Fruit fly (Drosophila melanogaster) whole organism, embryonic: ENCODE measurements around the gene Ptth.

ENCODE experiments used
- Antp ChIP-seq: fragments of 200-800 bp; sonication (Bioruptor generic); optimal IDR thresholded peaks from 3 replicates; lab custom pipeline; 2016; ENCODE audit warnings: missing biosample characterization, missing genetic modification characterization
- Bteb2 ChIP-seq: fragments of 200-800 bp; sonication (Bioruptor generic); optimal IDR thresholded peaks from 2 replicates; lab custom pipeline; 2016; ENCODE audit warnings: missing biosample characterization, missing genetic modification characterization
- CG10565 ChIP-seq: fragments of 200-800 bp; sonication (Bioruptor generic); optimal IDR thresholded peaks from 3 replicates; lab custom pipeline; 2016; ENCODE audit warnings: missing biosample characterization, mild to moderate bottlenecking, missing genetic modification characterization
- CG12219 ChIP-seq: fragments of 200-800 bp; sonication (Bioruptor generic); optimal IDR thresholded peaks from 3 replicates; lab custom pipeline; 2018; ENCODE audit warnings: missing biosample characterization, mild to moderate bottlenecking, missing genetic modification characterization
- CG1233 ChIP-seq: fragments of 200-800 bp; sonication (Bioruptor generic); optimal IDR thresholded peaks from 4 replicates; lab custom pipeline; 2018; ENCODE audit warnings: missing biosample characterization, mild to moderate bottlenecking, missing genetic modification characterization
- CG12942 ChIP-seq: fragments of 200-800 bp; sonication (Bioruptor generic); optimal IDR thresholded peaks from 3 replicates; lab custom pipeline; 2016; ENCODE audit warnings: missing biosample characterization, missing genetic modification characterization
- CG13296 ChIP-seq: fragments of 200-800 bp; sonication (Bioruptor generic); optimal IDR thresholded peaks from 3 replicates; lab custom pipeline; 2018; ENCODE audit warnings: missing biosample characterization, mild to moderate bottlenecking, missing genetic modification characterization
- CG15073 ChIP-seq: fragments of 200-800 bp; sonication (Bioruptor generic); optimal IDR thresholded peaks from 2 replicates; lab custom pipeline; 2016; ENCODE audit warnings: missing biosample characterization, missing genetic modification characterization
- CG16815 ChIP-seq: fragments of 200-800 bp; sonication (Bioruptor generic); optimal IDR thresholded peaks from 3 replicates; lab custom pipeline; 2017; ENCODE audit warnings: missing biosample characterization, mild to moderate bottlenecking, missing genetic modification characterization
- CG17359 ChIP-seq: fragments of 200-800 bp; sonication (Bioruptor generic); optimal IDR thresholded peaks from 3 replicates; lab custom pipeline; 2018; ENCODE audit warnings: missing biosample characterization, mild to moderate bottlenecking, missing genetic modification characterization, moderate library complexity
- CG18619 ChIP-seq: fragments of 200-800 bp; sonication (Bioruptor generic); optimal IDR thresholded peaks from 3 replicates; lab custom pipeline; 2017; ENCODE audit warnings: missing biosample characterization, mild to moderate bottlenecking, missing genetic modification characterization
- CG32532 ChIP-seq: fragments of 200-800 bp; sonication (Bioruptor generic); IDR thresholded peaks from 2 replicates; pipeline ENCODE4 v1.3.6; 2022; ENCODE audit warnings: missing biosample characterization, missing genetic modification characterization
- CG4328 ChIP-seq: fragments of 200-800 bp; sonication (Bioruptor generic); optimal IDR thresholded peaks from 3 replicates; lab custom pipeline; 2017; ENCODE audit warnings: missing biosample characterization, missing genetic modification reagents, missing genetic modification characterization
- CG4360 ChIP-seq: fragments of 200-800 bp; sonication (Bioruptor generic); IDR thresholded peaks from 2 replicates; pipeline ENCODE4 v1.3.6; 2022; ENCODE audit warnings: missing biosample characterization, missing genetic modification characterization
- CG4820 ChIP-seq: fragments of 200-800 bp; sonication (Bioruptor generic); optimal IDR thresholded peaks from 3 replicates; lab custom pipeline; 2016; ENCODE audit warnings: missing biosample characterization, missing genetic modification characterization
- CG5953 ChIP-seq: fragments of 200-800 bp; sonication (Bioruptor generic); IDR thresholded peaks from 2 replicates; pipeline ENCODE4 v1.3.6; 2022; ENCODE audit warnings: missing biosample characterization, missing genetic modification characterization
- CG6175 ChIP-seq: fragments of 200-800 bp; sonication (Bioruptor generic); IDR thresholded peaks from 3 replicates; pipeline ENCODE4 v1.3.6; 2022; ENCODE audit warnings: missing biosample characterization, missing genetic modification characterization
- CG7786 ChIP-seq: fragments of 200-800 bp; sonication (Bioruptor generic); optimal IDR thresholded peaks from 2 replicates; lab custom pipeline; 2016; ENCODE audit warnings: missing biosample characterization, missing genetic modification characterization
- CG8281 ChIP-seq: fragments of 200-800 bp; sonication (Bioruptor generic); optimal IDR thresholded peaks from 2 replicates; lab custom pipeline; 2018; ENCODE audit warnings: missing biosample characterization, mild to moderate bottlenecking, missing genetic modification characterization, moderate library complexity
- CG8388 ChIP-seq: fragments of 200-800 bp; sonication (Bioruptor generic); optimal IDR thresholded peaks from 2 replicates; lab custom pipeline; 2019; ENCODE audit warnings: missing biosample characterization, mild to moderate bottlenecking, missing genetic modification characterization, moderate library complexity
- CG9437 ChIP-seq: fragments of 200-800 bp; sonication (Bioruptor generic); optimal IDR thresholded peaks from 2 replicates; lab custom pipeline; 2018; ENCODE audit warnings: missing biosample characterization, mild to moderate bottlenecking, missing genetic modification characterization
- Camta ChIP-seq: fragments of 200-800 bp; sonication (Bioruptor generic); optimal IDR thresholded peaks from 2 replicates; lab custom pipeline; 2016; ENCODE audit warnings: missing biosample characterization, missing genetic modification characterization
- Dad ChIP-seq: fragments of 200-800 bp; sonication (Bioruptor generic); optimal IDR thresholded peaks from 3 replicates; lab custom pipeline; 2016; ENCODE audit warnings: missing biosample characterization, missing genetic modification characterization
- Dfd ChIP-seq, 2 experiments: fragments of >200 bp; optimal IDR thresholded peaks; 2 replicates each; lab custom pipeline; 2017; ENCODE audit warnings: missing biosample characterization in 2 of 2, missing genetic modification characterization in 2 of 2
- Doc3 ChIP-seq: fragments of 200-800 bp; sonication (Bioruptor generic); IDR thresholded peaks from 3 replicates; pipeline ENCODE4 v1.3.6; 2022; ENCODE audit warnings: missing biosample characterization, missing genetic modification characterization; ENCODE audit not compliant: partially characterized antibody
- Dp ChIP-seq: fragments of 200-800 bp; sonication (Bioruptor generic); optimal IDR thresholded peaks from 2 replicates; lab custom pipeline; 2018; ENCODE audit warnings: missing biosample characterization, mild to moderate bottlenecking, missing genetic modification characterization, moderate library complexity
- E2f2 ChIP-seq: fragments of 200-800 bp; sonication (Bioruptor generic); IDR thresholded peaks from 2 replicates; pipeline ENCODE4 v1.3.6; 2022; ENCODE audit warnings: missing biosample characterization, missing genetic modification characterization
- HHEX ChIP-seq: fragments of 200-800 bp; sonication (Bioruptor generic); optimal IDR thresholded peaks from 3 replicates; lab custom pipeline; 2017; ENCODE audit warnings: missing biosample characterization, mild to moderate bottlenecking, missing genetic modification characterization, missing genetic modification reagents
- Hand ChIP-seq: fragments of 200-800 bp; sonication (Bioruptor generic); optimal IDR thresholded peaks from 2 replicates; lab custom pipeline; 2017; ENCODE audit warnings: mild to moderate bottlenecking, missing biosample characterization, missing genetic modification reagents, missing genetic modification characterization
- Hmr ChIP-seq: fragments of 200-800 bp; sonication (Bioruptor generic); optimal IDR thresholded peaks from 3 replicates; lab custom pipeline; 2017; ENCODE audit warnings: mild to moderate bottlenecking, missing biosample characterization, missing genetic modification reagents, missing genetic modification characterization
- Kr ChIP-seq: fragments of 200-800 bp; sonication (Bioruptor generic); optimal IDR thresholded peaks from 2 replicates; lab custom pipeline; 2017; ENCODE audit warnings: missing biosample characterization, mild to moderate bottlenecking, missing genetic modification characterization
- NFAT ChIP-seq: fragments of 200-800 bp; sonication (Bioruptor generic); IDR thresholded peaks from 2 replicates; pipeline ENCODE4 v1.3.6; 2022; ENCODE audit warnings: missing biosample characterization, missing genetic modification characterization
- Nf-YB ChIP-seq: fragments of 200-800 bp; sonication (Bioruptor generic); optimal IDR thresholded peaks from 3 replicates; lab custom pipeline; 2019; ENCODE audit warnings: missing biosample characterization, mild to moderate bottlenecking, missing genetic modification characterization, moderate library complexity
- Six4 ChIP-seq: fragments of 200-800 bp; sonication (Bioruptor generic); optimal IDR thresholded peaks from 2 replicates; lab custom pipeline; 2016; ENCODE audit warnings: missing biosample characterization, missing genetic modification characterization
- Taf1 ChIP-seq: fragments of 200-800 bp; sonication (Bioruptor generic); IDR thresholded peaks from 2 replicates; pipeline ENCODE4 v1.3.6; 2022; ENCODE audit warnings: missing biosample characterization, missing genetic modification characterization
- YL-1 ChIP-seq: fragments of 200-800 bp; sonication (Bioruptor generic); optimal IDR thresholded peaks from 3 replicates; lab custom pipeline; 2017; ENCODE audit warnings: missing biosample characterization, mild to moderate bottlenecking, missing genetic modification characterization
- ara ChIP-seq: fragments of 200-800 bp; sonication (Bioruptor generic); IDR thresholded peaks from 2 replicates; pipeline ENCODE4 v1.3.6; 2022; ENCODE audit warnings: missing biosample characterization, missing genetic modification characterization
- ato ChIP-seq: fragments of 200-800 bp; sonication (Bioruptor generic); IDR thresholded peaks from 2 replicates; pipeline ENCODE4 v1.3.6; 2022; ENCODE audit warnings: missing biosample characterization, missing genetic modification characterization; ENCODE audit not compliant: partially characterized antibody
- chn ChIP-seq: fragments of 200-800 bp; sonication (Bioruptor generic); optimal IDR thresholded peaks from 2 replicates; lab custom pipeline; 2016; ENCODE audit warnings: missing biosample characterization, missing genetic modification characterization
- dati ChIP-seq: fragments of 200-800 bp; sonication (Bioruptor generic); IDR thresholded peaks from 2 replicates; pipeline ENCODE4 v1.3.6; 2022; ENCODE audit warnings: missing biosample characterization, missing genetic modification characterization
- fru ChIP-seq: fragments of >200 bp; optimal IDR thresholded peaks from 2 replicates; lab custom pipeline; 2017
- inv ChIP-seq: fragments of 200-800 bp; sonication (Bioruptor generic); IDR thresholded peaks from 2 replicates; pipeline ENCODE4 v1.3.6; 2022; ENCODE audit warnings: missing biosample characterization, missing genetic modification characterization; ENCODE audit not compliant: partially characterized antibody
- jing ChIP-seq: fragments of 200-800 bp; sonication (Bioruptor generic); optimal IDR thresholded peaks from 2 replicates; lab custom pipeline; 2018; ENCODE audit warnings: missing biosample characterization, mild to moderate bottlenecking, missing genetic modification characterization
- kay ChIP-seq: fragments of 200-800 bp; sonication (Bioruptor generic); optimal IDR thresholded peaks from 2 replicates; lab custom pipeline; 2016; ENCODE audit warnings: missing biosample characterization, missing genetic modification characterization
- sc ChIP-seq, 3 experiments: fragments of >200 bp in 2 of 3; fragments of 200-800 bp in 1 of 3; sonication (Bioruptor generic) in 1 of 3; optimal IDR thresholded peaks; 2 replicates in 2 of 3; 3 replicates in 1 of 3; lab custom pipeline; 2017; ENCODE audit warnings: mild to moderate bottlenecking in 1 of 3, missing biosample characterization in 1 of 3, missing genetic modification characterization in 1 of 3, missing genetic modification reagents in 1 of 3
- slou ChIP-seq: fragments of 200-800 bp; sonication (Bioruptor generic); optimal IDR thresholded peaks from 3 replicates; lab custom pipeline; 2016; ENCODE audit warnings: missing biosample characterization, missing genetic modification characterization
- sna ChIP-seq: fragments of 200-800 bp; sonication (Bioruptor generic); IDR thresholded peaks from 2 replicates; pipeline ENCODE4 v1.3.6; 2022; ENCODE audit warnings: missing biosample characterization, missing genetic modification characterization; ENCODE audit not compliant: partially characterized antibody
- stwl ChIP-seq: fragments of 200-800 bp; sonication (Bioruptor generic); optimal IDR thresholded peaks from 3 replicates; lab custom pipeline; 2018; ENCODE audit warnings: missing biosample characterization, mild to moderate bottlenecking, missing genetic modification characterization, moderate library complexity
- wor ChIP-seq: fragments of 200-800 bp; sonication (Bioruptor generic); IDR thresholded peaks from 2 replicates; pipeline ENCODE4 v1.3.6; 2022; ENCODE audit warnings: missing biosample characterization, missing genetic modification characterization

The Ptth gene

dm6 chr2L:563769-564550 lies 12.7 kb downstream of the Ptth start, which contains the start of the genes uncNacbeta and CG2794 (continued):
- TF ChIP-seq CG12219 (GFP tag; lab: Kevin White, UChicago) (no peak), HHEX (GFP tag; lab: Kevin White, UChicago) (no peak), Nf-YB (GFP tag; lab: Kevin White, UChicago) (no peak), CG5953 (GFP tag; lab: Robert Waterston, UW) (no peak), Antp (no peak), sna (GFP tag; lab: Robert Waterston, UW) (peak; percentile 67), CG13296 (GFP tag; lab: Kevin White, UChicago) (no peak), YL-1 (GFP tag; lab: Kevin White, UChicago) (no peak), CG16815 (GFP tag; lab: Kevin White, UChicago) (no peak), CG7786 (GFP tag; lab: Kevin White, UChicago) (no peak), ato (GFP tag; lab: Robert Waterston, UW) (peak; percentile 85), CG12942 (GFP tag; lab: Kevin White, UChicago) (no peak), stwl (tag; lab: Kevin White, UChicago) (peak; percentile 21), kay (GFP tag; lab: Kevin White, UChicago) (no peak), jing (GFP tag; lab: Kevin White, UChicago) (no peak), ara (GFP tag; lab: Robert Waterston, UW) (no peak), Six4 (GFP tag; lab: Kevin White, UChicago) (no peak), CG32532 (GFP tag; lab: Robert Waterston, UW) (no peak), sc (optimal IDR thresholded peaks at IDR 0.05; lab: Kevin White, UChicago) (no peak), sc (GFP tag; optimal IDR thresholded peaks at IDR 0.05; lab: Kevin White, UChicago) (no peak), NFAT (GFP tag; lab: Robert Waterston, UW) (0 out of 2 replicates have a peak, but pooled peaks have one; percentile 42), Dfd (GFP tag; optimal IDR thresholded peaks at IDR 0.05; lab: Kevin White, UChicago) (no peak), Dad (GFP tag; lab: Kevin White, UChicago) (no peak), wor (GFP tag; lab: Robert Waterston, UW) (no peak), CG18619 (GFP tag; lab: Kevin White, UChicago) (no peak), dati (GFP tag; lab: Robert Waterston, UW) (no peak), Camta (GFP tag; lab: Kevin White, UChicago) (no peak), CG15073 (GFP tag; lab: Kevin White, UChicago) (no peak), fru (lab: Kevin White, UChicago) (no peak), CG4360 (no peak), Kr (no peak), CG1233 (GFP tag; lab: Kevin White, UChicago) (no peak), E2f2 (GFP tag; lab: Robert Waterston, UW) (peak; percentile 95), CG10565 (GFP tag; lab: Kevin White, UChicago) (no peak), Doc3 (peak; percentile 68; the same call in 2 of the 3 replicates), CG9437 (GFP tag; lab: Kevin White, UChicago) (no peak), slou (GFP tag; lab: Kevin White, UChicago) (no peak), CG4820 (no peak), CG8388 (GFP tag; lab: Kevin White, UChicago) (no peak), CG4328 (GFP tag; lab: Kevin White, UChicago) (no peak), Hand (GFP tag; lab: Kevin White, UChicago) (no peak), chn (GFP tag; lab: Kevin White, UChicago) (no peak), CG6175 (no peak), inv (GFP tag; lab: Robert Waterston, UW) (peak; percentile 42; the same call in 1 of the 2 replicates), Hmr (no peak), CG8281 (no peak), CG17359 (tag; lab: Kevin White, UChicago) (no peak), Taf1 (GFP tag; lab: Robert Waterston, UW) (0 out of 2 replicates have a peak, but pooled peaks have one; percentile 16), Dp (GFP tag; lab: Kevin White, UChicago) (peak; percentile 94), Bteb2 (GFP tag; lab: Kevin White, UChicago) (no peak)
